Fruit fly (Drosophila melanogaster): Measurements from ENCODE around the gene CG17028.

The CG17028 gene

DNA sequence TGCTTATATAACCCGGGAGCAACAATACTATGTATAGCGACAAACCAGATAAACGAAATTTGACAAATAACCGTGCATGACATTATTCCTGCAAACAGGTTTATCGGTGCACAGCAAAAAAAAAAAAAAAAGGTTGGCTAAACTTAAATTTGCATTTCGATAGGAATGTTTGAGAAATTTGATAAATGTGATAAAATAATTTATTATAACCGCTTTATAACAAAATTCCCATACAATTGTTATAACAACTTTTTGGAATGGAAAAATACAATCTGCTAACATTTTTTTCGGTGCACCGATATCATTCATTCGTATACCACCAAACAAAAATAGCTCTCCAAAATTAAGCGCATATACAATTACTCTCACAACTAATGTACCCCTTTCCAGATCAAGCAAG, 759 bp upstream of the CG17028 start:
- no peak for TF ChIP-seq Met (GFP tag; optimal IDR thresholded peaks at IDR 0.05)
- peak; percentile 46 for TF ChIP-seq CG6276 (GFP tag; optimal IDR thresholded peaks at IDR 0.05)
- TF ChIP-seq CG4318 (GFP tag; optimal IDR thresholded peaks at IDR 0.05) = no peak
- peak; percentile 77 for TF ChIP-seq topi (GFP tag; optimal IDR thresholded peaks at IDR 0.05)
- no peak for TF ChIP-seq CG3919 (GFP tag; optimal IDR thresholded peaks at IDR 0.05)
- TF ChIP-seq fd59A (GFP tag; optimal IDR thresholded peaks at IDR 0.05) = no peak
- TF ChIP-seq Gug (GFP tag; IDR thresholded peaks at IDR 0.05) = peak; percentile 71
- peak; percentile 74 for TF ChIP-seq esn (GFP tag; optimal IDR thresholded peaks at IDR 0.05)
- TF ChIP-seq CG3032 (tag; optimal IDR thresholded peaks at IDR 0.05) = no peak
- TF ChIP-seq Eip75B (GFP tag; optimal IDR thresholded peaks at IDR 0.05) = no peak
- no peak for TF ChIP-seq fd85E (GFP tag; optimal IDR thresholded peaks at IDR 0.05)
- no peak for TF ChIP-seq ss (GFP tag; optimal IDR thresholded peaks at IDR 0.05)
- no peak for TF ChIP-seq Sox15 (GFP tag; optimal IDR thresholded peaks at IDR 0.05)
- TF ChIP-seq CG8632 (GFP tag; optimal IDR thresholded peaks at IDR 0.05) = peak; percentile 40
- TF ChIP-seq fkh (GFP tag; optimal IDR thresholded peaks at IDR 0.05) = no peak
- peak; percentile 47 for TF ChIP-seq pdm3 (GFP tag; optimal IDR thresholded peaks at IDR 0.05)
- TF ChIP-seq Hr39 (GFP tag; optimal IDR thresholded peaks at IDR 0.05) = peak; percentile 56
- TF ChIP-seq dsx (GFP tag; optimal IDR thresholded peaks at IDR 0.05; ENCODE audit: poor library complexity, severe bottlenecking) = no peak
- no peak for TF ChIP-seq CG10669 (GFP tag; optimal IDR thresholded peaks at IDR 0.05)
- TF ChIP-seq Hr4 (GFP tag; optimal IDR thresholded peaks at IDR 0.05) = no peak
- TF ChIP-seq salr (GFP tag; optimal IDR thresholded peaks at IDR 0.05) = no peak
- TF ChIP-seq vri (GFP tag; optimal IDR thresholded peaks at IDR 0.05) = peak; percentile 90
- TF ChIP-seq CG9139 (GFP tag; optimal IDR thresholded peaks at IDR 0.05) = no peak
- no peak for TF ChIP-seq dac (GFP tag; optimal IDR thresholded peaks at IDR 0.05)
- TF ChIP-seq acj6 (GFP tag; optimal IDR thresholded peaks at IDR 0.05) = peak; percentile 50
- TF ChIP-seq OdsH (GFP tag; optimal IDR thresholded peaks at IDR 0.05) = no peak
- TF ChIP-seq CG6163 (GFP tag; IDR thresholded peaks at IDR 0.05) = peak; percentile 70
- peak; percentile 81 for TF ChIP-seq eg (GFP tag; IDR thresholded peaks at IDR 0.05)
- peak; percentile 49 for TF ChIP-seq Sox102F (GFP tag; optimal IDR thresholded peaks at IDR 0.05)
- TF ChIP-seq net (GFP tag; optimal IDR thresholded peaks at IDR 0.05) = peak; percentile 32
- TF ChIP-seq spab (GFP tag; optimal IDR thresholded peaks at IDR 0.05) = no peak
- no peak for TF ChIP-seq CG6808 (GFP tag; optimal IDR thresholded peaks at IDR 0.05)
- TF ChIP-seq cyc (GFP tag; optimal IDR thresholded peaks at IDR 0.05) = peak; percentile 66
- TF ChIP-seq Blimp-1 (GFP tag; optimal IDR thresholded peaks at IDR 0.05) = no peak
- TF ChIP-seq CG11762 (GFP tag; optimal IDR thresholded peaks at IDR 0.05; ENCODE audit: insufficient read depth) = peak; percentile 25
- TF ChIP-seq CG32006 (GFP tag; optimal IDR thresholded peaks at IDR 0.05) = no peak
- TF ChIP-seq CG11902 (GFP tag; optimal IDR thresholded peaks at IDR 0.05) = peak; percentile 18
- no peak for TF ChIP-seq Eip93F (GFP tag; optimal IDR thresholded peaks at IDR 0.05)
- no peak for TF ChIP-seq CG16779 (tag; optimal IDR thresholded peaks at IDR 0.05)
- TF ChIP-seq CG1621 (tag; optimal IDR thresholded peaks at IDR 0.05) = no peak
- peak; percentile 24 for TF ChIP-seq Lpt (GFP tag; optimal IDR thresholded peaks at IDR 0.05)
- peak; percentile 46 for TF ChIP-seq achi (GFP tag; optimal IDR thresholded peaks at IDR 0.05)
- TF ChIP-seq Ets21C (GFP tag; optimal IDR thresholded peaks at IDR 0.05) = peak; percentile 16
- peak; percentile 41 for TF ChIP-seq lz (GFP tag; optimal IDR thresholded peaks at IDR 0.05)
- peak; percentile 43 for TF ChIP-seq Sox14 (GFP tag; optimal IDR thresholded peaks at IDR 0.05)
- TF ChIP-seq svp (GFP tag) = peak; percentile 81
- peak; percentile 54; the same call in 2 of the 3 replicates for TF ChIP-seq CG8119 (GFP tag; IDR thresholded peaks at IDR 0.05)
- TF ChIP-seq Eip78C (GFP tag) = peak; percentile 85
- TF ChIP-seq CG6792 (GFP tag; optimal IDR thresholded peaks at IDR 0.05) = peak; percentile 44
- TF ChIP-seq Smox (GFP tag; optimal IDR thresholded peaks at IDR 0.05) = peak; percentile 70
- TF ChIP-seq CG11294 (GFP tag; IDR thresholded peaks at IDR 0.05) = peak; percentile 32; the same call in 1 of the 2 replicates
- peak; percentile 27 for TF ChIP-seq CG34406 (GFP tag; optimal IDR thresholded peaks at IDR 0.05)
